Fruit fly (Drosophila melanogaster) whole organism, embryonic: ENCODE results near the gene SPARC.

Experiments
- Adf1 ChIP-seq: fragments of 200-800 bp; sonication (Bioruptor generic); IDR thresholded peaks from 2 replicates; pipeline ENCODE4 v1.3.6; 2022; ENCODE audit warnings: missing biosample characterization, missing genetic modification characterization
- Asciz ChIP-seq: fragments of 200-800 bp; sonication (Bioruptor generic); optimal IDR thresholded peaks from 2 replicates; lab custom pipeline; 2017; ENCODE audit warnings: missing biosample characterization, mild to moderate bottlenecking, missing genetic modification characterization, missing genetic modification reagents
- B-H1 ChIP-seq: fragments of 200-800 bp; sonication (Bioruptor generic); IDR thresholded peaks from 3 replicates; pipeline ENCODE4 v1.3.6; 2022; ENCODE audit warnings: missing biosample characterization, missing genetic modification characterization
- CG10959 ChIP-seq: fragments of 200-800 bp; sonication (Bioruptor generic); IDR thresholded peaks from 2 replicates; pipeline ENCODE4 v1.3.6; 2022; ENCODE audit warnings: missing biosample characterization, missing genetic modification characterization
- CG7745 ChIP-seq: fragments of 200-800 bp; sonication (Bioruptor generic); optimal IDR thresholded peaks from 2 replicates; lab custom pipeline; 2018; ENCODE audit warnings: missing biosample characterization, mild to moderate bottlenecking, missing genetic modification characterization, moderate library complexity
- Dfd ChIP-seq, 2 experiments: fragments of >200 bp; optimal IDR thresholded peaks; 2 replicates each; lab custom pipeline; 2017; ENCODE audit warnings: missing biosample characterization in 2 of 2, missing genetic modification characterization in 2 of 2
- HmgZ ChIP-seq: fragments of 200-800 bp; sonication (Bioruptor generic); optimal IDR thresholded peaks from 2 replicates; lab custom pipeline; 2018; ENCODE audit warnings: missing biosample characterization, mild to moderate bottlenecking, missing genetic modification characterization
- prd ChIP-seq, 3 experiments: fragments of >200 bp in 2 of 3; fragments of 200-800 bp in 1 of 3; sonication (Bioruptor generic) in 1 of 3; optimal IDR thresholded peaks in 2 of 3; IDR thresholded peaks in 1 of 3; 2 replicates in 2 of 3; 3 replicates in 1 of 3; pipeline versions ENCODE4 v1.3.6 to Lab custom; 2017 to 2022; ENCODE audit warnings: missing biosample characterization in 1 of 3, missing genetic modification characterization in 1 of 3

dm6 chr3R:26887155-26887554, 15.4 kb upstream of the SPARC start:
- TF ChIP-seq B-H1: no peak
- no peak for TF ChIP-seq CG10959
- no peak for TF ChIP-seq prd (optimal IDR thresholded peaks at IDR 0.05; lab: Kevin White, UChicago)
- TF ChIP-seq prd (GFP tag; IDR thresholded peaks at IDR 0.05; lab: Robert Waterston, UW): no peak
- no peak for TF ChIP-seq CG7745 (tag; lab: Kevin White, UChicago)
- no peak for TF ChIP-seq Adf1 (GFP tag; lab: Robert Waterston, UW)
- no peak for TF ChIP-seq HmgZ (tag; lab: Kevin White, UChicago)
- no peak for TF ChIP-seq Asciz (GFP tag; lab: Kevin White, UChicago)
- TF ChIP-seq Dfd (GFP tag; optimal IDR thresholded peaks at IDR 0.05; lab: Kevin White, UChicago): no peak
